Worm (Caenorhabditis elegans) whole organism, young adult: Measurements from ENCODE around the gene C29E4.11.
A peak's percentile ranks its signal among the peaks of the same experiment; 100 is the strongest.

ENCODE experiments used
- B0019.2 ChIP-seq: fragments of 200-800 bp; sonication (Bioruptor generic); conservative IDR thresholded peaks from 2 replicates; pipeline ENCODE4 v1.3.6; 2022; ENCODE audit warnings: missing genetic modification reagents, missing genetic modification characterization, missing compliant biosample characterization
- B0261.1 ChIP-seq: sonication (generic microtip); optimal IDR thresholded peaks from 2 replicates; lab custom pipeline; 2016; ENCODE audit warnings: mild to moderate bottlenecking, missing genetic modification characterization, moderate library complexity, missing compliant biosample characterization
- F10E7.11 ChIP-seq: sonication (generic microtip); optimal IDR thresholded peaks from 2 replicates; lab custom pipeline; 2017; ENCODE audit warnings: mild to moderate bottlenecking, missing genetic modification characterization, moderate library complexity, missing compliant biosample characterization
- F33H1.4 ChIP-seq: fragments of 200-800 bp; sonication (Bioruptor generic); IDR thresholded peaks from 2 replicates; pipeline ENCODE4 v1.3.6; 2022; ENCODE audit warnings: missing genetic modification reagents, missing genetic modification characterization, missing compliant biosample characterization
- F49E8.2 ChIP-seq: sonication (generic microtip); optimal IDR thresholded peaks from 3 replicates; lab custom pipeline; 2017; ENCODE audit warnings: missing genetic modification characterization, mild to moderate bottlenecking, missing compliant biosample characterization, antibody characterized with exemption, moderate library complexity; ENCODE audit not compliant: insufficient read depth
- K12H6.12 ChIP-seq: fragments of 200-800 bp; sonication (Bioruptor generic); optimal IDR thresholded peaks from 2 replicates; lab custom pipeline; 2018; ENCODE audit warnings: mild to moderate bottlenecking, missing genetic modification characterization, missing compliant biosample characterization
- Y67H2A.10 ChIP-seq: fragments of 200-800 bp; sonication (Bioruptor generic); conservative IDR thresholded peaks from 2 replicates; pipeline ENCODE4 v1.3.6; 2022; ENCODE audit warnings: missing genetic modification reagents, missing genetic modification characterization, missing compliant biosample characterization
- atf-7 ChIP-seq: sonication (generic microtip); optimal IDR thresholded peaks from 2 replicates; lab custom pipeline; 2017; ENCODE audit warnings: mild to moderate bottlenecking, missing genetic modification characterization, missing compliant biosample characterization
- attf-6 ChIP-seq: fragments of 200-800 bp; sonication (Bioruptor generic); IDR thresholded peaks from 2 replicates; pipeline ENCODE4 v1.3.6; 2022; ENCODE audit warnings: missing genetic modification reagents, missing genetic modification characterization, missing compliant biosample characterization
- ccch-3 ChIP-seq: fragments of 200-800 bp; sonication (Bioruptor generic); optimal IDR thresholded peaks from 2 replicates; lab custom pipeline; 2018; ENCODE audit warnings: mild to moderate bottlenecking, missing genetic modification characterization, missing compliant biosample characterization
- cebp-2 ChIP-seq: fragments of 200-800 bp; sonication (Bioruptor generic); IDR thresholded peaks from 2 replicates; pipeline ENCODE4 v1.3.6; 2022; ENCODE audit warnings: missing genetic modification characterization, missing compliant biosample characterization
- ceh-79 ChIP-seq: sonication (generic microtip); optimal IDR thresholded peaks from 2 replicates; lab custom pipeline; 2017; ENCODE audit warnings: mild to moderate bottlenecking, missing genetic modification characterization, missing compliant biosample characterization
- ceh-91 ChIP-seq: fragments of 200-800 bp; sonication (Bioruptor generic); IDR thresholded peaks from 2 replicates; pipeline ENCODE4 v1.3.6; 2022; ENCODE audit warnings: missing genetic modification reagents, missing genetic modification characterization, missing compliant biosample characterization
- dpff-1 ChIP-seq: sonication (generic microtip); optimal IDR thresholded peaks from 2 replicates; lab custom pipeline; 2017; ENCODE audit warnings: mild to moderate bottlenecking, missing genetic modification characterization, missing compliant biosample characterization
- efl-1 ChIP-seq: fragments of 150-350 bp; optimal IDR thresholded peaks from 2 replicates; lab custom pipeline; 2014; ENCODE audit warnings: missing biosample characterization, missing genetic modification reagents, missing genetic modification characterization
- egl-44 ChIP-seq: fragments of 200-800 bp; sonication (Bioruptor generic); IDR thresholded peaks from 2 replicates; pipeline ENCODE4 v1.3.6; 2022; ENCODE audit warnings: missing genetic modification reagents, missing genetic modification characterization, missing compliant biosample characterization
- hmg-1.2 ChIP-seq: fragments of 200-800 bp; sonication (Bioruptor generic); IDR thresholded peaks from 2 replicates; pipeline ENCODE4 v1.3.6; 2022; ENCODE audit warnings: missing genetic modification reagents, missing genetic modification characterization, missing compliant biosample characterization
- lag-1 ChIP-seq: fragments of 200-800 bp; sonication (Bioruptor generic); IDR thresholded peaks from 2 replicates; pipeline ENCODE4 v1.3.6; 2022; ENCODE audit warnings: missing genetic modification reagents, missing genetic modification characterization, missing compliant biosample characterization
- let-607 ChIP-seq, 2 experiments: fragments of 200-800 bp in 1 of 2; sonication (Bioruptor generic) in 1 of 2; sonication (generic microtip) in 1 of 2; optimal IDR thresholded peaks; 2 replicates each; lab custom pipeline; 2016 to 2018; ENCODE audit warnings: mild to moderate bottlenecking in 2 of 2, missing compliant biosample characterization in 2 of 2, missing genetic modification characterization in 2 of 2, moderate library complexity in 2 of 2, missing genotype in 1 of 2
- lin-26 ChIP-seq: fragments of 200-800 bp; sonication (Bioruptor generic); IDR thresholded peaks from 2 replicates; pipeline ENCODE4 v1.3.6; 2022; ENCODE audit warnings: missing genetic modification reagents, missing genetic modification characterization, missing compliant biosample characterization
- lin-35 ChIP-seq, 3 experiments: fragments of 150-350 bp in 2 of 3; sonication (generic microtip) in 1 of 3; optimal IDR thresholded peaks; 2 replicates each; lab custom pipeline; 2014 to 2018; ENCODE audit warnings: missing biosample characterization in 3 of 3, missing genetic modification characterization in 3 of 3, missing genetic modification reagents in 3 of 3
- lin-54 ChIP-seq: fragments of 200-800 bp; sonication (Bioruptor generic); optimal IDR thresholded peaks from 2 replicates; lab custom pipeline; 2018; ENCODE audit warnings: mild to moderate bottlenecking, missing genetic modification characterization, missing compliant biosample characterization
- lsl-1 ChIP-seq: fragments of 200-800 bp; sonication (Bioruptor generic); optimal IDR thresholded peaks from 2 replicates; lab custom pipeline; 2018; ENCODE audit warnings: mild to moderate bottlenecking, missing genetic modification characterization, moderate library complexity, missing compliant biosample characterization
- lsy-27 ChIP-seq: sonication (generic microtip); optimal IDR thresholded peaks from 2 replicates; lab custom pipeline; 2017; ENCODE audit warnings: missing genetic modification characterization, mild to moderate bottlenecking, missing compliant biosample characterization, antibody characterized with exemption, missing genotype, borderline replicate concordance; ENCODE audit not compliant: insufficient read depth
- madf-3 ChIP-seq: fragments of 200-800 bp; sonication (Bioruptor generic); IDR thresholded peaks from 2 replicates; pipeline ENCODE4 v1.3.6; 2022; ENCODE audit warnings: missing genetic modification reagents, missing genetic modification characterization, missing compliant biosample characterization
- madf-6 ChIP-seq: fragments of 200-800 bp; sonication (Bioruptor generic); IDR thresholded peaks from 2 replicates; pipeline ENCODE4 v1.3.6; 2022; ENCODE audit warnings: missing genetic modification reagents, missing genetic modification characterization, missing compliant biosample characterization
- mcd-1 ChIP-seq: fragments of 200-800 bp; sonication (Bioruptor generic); IDR thresholded peaks from 2 replicates; pipeline ENCODE4 v1.3.6; 2022; ENCODE audit warnings: missing genetic modification reagents, missing genetic modification characterization, missing compliant biosample characterization
- rpc-1 ChIP-seq, 2 experiments: fragments of 150-350 bp in 1 of 2; sonication (generic microtip) in 1 of 2; optimal IDR thresholded peaks; 2 replicates each; lab custom pipeline; 2014 to 2018; ENCODE audit warnings: missing biosample characterization in 1 of 2, missing genetic modification characterization in 1 of 2, missing genetic modification reagents in 1 of 2, missing genotype in 1 of 2
- tbp1 ChIP-seq: fragments of 200-800 bp; sonication (Bioruptor generic); optimal IDR thresholded peaks from 2 replicates; lab custom pipeline; 2018; ENCODE audit warnings: mild to moderate bottlenecking, missing genetic modification characterization, missing compliant biosample characterization
- tlf-1 ChIP-seq: fragments of 200-800 bp; sonication (Bioruptor generic); optimal IDR thresholded peaks from 2 replicates; lab custom pipeline; 2018; ENCODE audit warnings: mild to moderate bottlenecking, missing genetic modification characterization, missing compliant biosample characterization
- unc-130 ChIP-seq: sonication (generic microtip); optimal IDR thresholded peaks from 2 replicates; lab custom pipeline; 2016; ENCODE audit warnings: missing genetic modification reagents, missing genetic modification characterization, missing compliant biosample characterization
- ztf-18 ChIP-seq: sonication (generic microtip); optimal IDR thresholded peaks from 2 replicates; lab custom pipeline; 2016; ENCODE audit warnings: missing genotype, mild to moderate bottlenecking, missing genetic modification characterization, missing compliant biosample characterization
- ztf-28 ChIP-seq: fragments of 200-800 bp; sonication (Bioruptor generic); IDR thresholded peaks from 2 replicates; pipeline ENCODE4 v1.3.6; 2022; ENCODE audit warnings: missing genetic modification reagents, missing genetic modification characterization, missing compliant biosample characterization
- ztf-3 ChIP-seq: fragments of 200-800 bp; sonication (Bioruptor generic); optimal IDR thresholded peaks from 2 replicates; lab custom pipeline; 2018; ENCODE audit warnings: mild to moderate bottlenecking, missing genetic modification characterization, missing compliant biosample characterization

The C29E4.11 gene

DNA sequence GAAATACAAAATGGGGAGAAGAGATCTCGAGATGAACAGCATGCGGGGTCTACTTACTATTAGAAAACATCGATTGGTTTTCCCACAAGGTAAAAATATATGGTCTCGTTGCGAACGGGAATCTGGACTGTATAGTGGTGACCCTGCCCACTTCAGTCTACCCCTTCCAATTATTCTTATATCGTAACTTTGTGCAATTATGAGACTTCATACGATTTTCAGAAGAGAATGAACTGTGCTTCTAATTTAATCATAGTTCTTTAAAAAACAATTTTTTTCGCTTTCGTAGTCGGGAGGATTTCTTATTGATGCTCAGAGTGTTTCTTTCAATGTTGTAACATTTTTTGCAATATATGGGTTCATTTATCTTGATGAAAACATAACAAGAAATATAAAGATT lies 14.1 kb upstream of the C29E4.11 start, which contains the start of gene F54H12.5 (continued):
- TF ChIP-seq madf-3 (GFP tag; lab: Robert Waterston, UW), result 0 out of 2 replicates have a peak, but pooled peaks have one; percentile 45
- no peak for TF ChIP-seq lsl-1 (GFP tag; lab: Kevin White, UChicago)
- TF ChIP-seq K12H6.12 (tag; lab: Kevin White, UChicago), result no peak
- TF ChIP-seq let-607 (tag; optimal IDR thresholded peaks at IDR 0.05; lab: Kevin White, UChicago), result no peak
- no peak for TF ChIP-seq mcd-1 (GFP tag; lab: Robert Waterston, UW)
- no peak for TF ChIP-seq lsy-27 (tag; lab: Kevin White, UChicago)
- TF ChIP-seq efl-1 (GFP tag; lab: Kevin White, UChicago), result no peak
- no peak for TF ChIP-seq ceh-91
- no peak for TF ChIP-seq ccch-3 (GFP tag; lab: Kevin White, UChicago)
- no peak for TF ChIP-seq lag-1 (GFP tag; lab: Robert Waterston, UW)
- TF ChIP-seq F33H1.4, result no peak
- TF ChIP-seq dpff-1 (tag; lab: Kevin White, UChicago), result no peak
- no peak for TF ChIP-seq tbp1 (GFP tag; lab: Kevin White, UChicago)
- no peak for TF ChIP-seq attf-6
- TF ChIP-seq ztf-28 (GFP tag; lab: Robert Waterston, UW), result no peak

ce11 chrIII:7969121-7969520 lies 11.2 kb upstream of the C29E4.11 start, which contains the start of the genes F54H12.8 and F54H12.7:
F54H12.8 (minus strand) TSS chrIII:7969221.
F54H12.7 (plus strand) TSS chrIII:7969349.
- no peak for TF ChIP-seq F49E8.2 (tag; lab: Kevin White, UChicago)
- no peak for TF ChIP-seq madf-6 (GFP tag; lab: Robert Waterston, UW)
- TF ChIP-seq K12H6.12 (tag; lab: Kevin White, UChicago), result no peak
- TF ChIP-seq tbp1 (GFP tag; lab: Kevin White, UChicago), result no peak
- no peak for TF ChIP-seq cebp-2 (GFP tag; lab: Robert Waterston, UW)
- TF ChIP-seq B0019.2, result no peak
- TF ChIP-seq unc-130 (GFP tag; lab: Kevin White, UChicago), result no peak
- TF ChIP-seq B0261.1 (tag; lab: Kevin White, UChicago), result no peak
- TF ChIP-seq Y67H2A.10 (GFP tag; lab: Robert Waterston, UW), result no peak
- no peak for TF ChIP-seq egl-44 (GFP tag; lab: Robert Waterston, UW)
- TF ChIP-seq lin-35 (GFP tag; optimal IDR thresholded peaks at IDR 0.05; lab: Kevin White, UChicago), result no peak
- no peak for TF ChIP-seq ceh-91
- TF ChIP-seq ceh-79 (tag; lab: Kevin White, UChicago), result no peak
- no peak for TF ChIP-seq lin-54 (GFP tag; lab: Kevin White, UChicago)
- no peak for TF ChIP-seq F10E7.11 (tag; lab: Kevin White, UChicago)
- no peak for TF ChIP-seq atf-7 (tag; lab: Kevin White, UChicago)
- no peak for TF ChIP-seq hmg-1.2 (GFP tag; lab: Robert Waterston, UW)
- TF ChIP-seq ztf-28 (GFP tag; lab: Robert Waterston, UW), result no peak
- TF ChIP-seq ztf-3 (GFP tag; lab: Kevin White, UChicago), result no peak
- TF ChIP-seq tlf-1 (GFP tag; lab: Kevin White, UChicago), result no peak

DNA sequence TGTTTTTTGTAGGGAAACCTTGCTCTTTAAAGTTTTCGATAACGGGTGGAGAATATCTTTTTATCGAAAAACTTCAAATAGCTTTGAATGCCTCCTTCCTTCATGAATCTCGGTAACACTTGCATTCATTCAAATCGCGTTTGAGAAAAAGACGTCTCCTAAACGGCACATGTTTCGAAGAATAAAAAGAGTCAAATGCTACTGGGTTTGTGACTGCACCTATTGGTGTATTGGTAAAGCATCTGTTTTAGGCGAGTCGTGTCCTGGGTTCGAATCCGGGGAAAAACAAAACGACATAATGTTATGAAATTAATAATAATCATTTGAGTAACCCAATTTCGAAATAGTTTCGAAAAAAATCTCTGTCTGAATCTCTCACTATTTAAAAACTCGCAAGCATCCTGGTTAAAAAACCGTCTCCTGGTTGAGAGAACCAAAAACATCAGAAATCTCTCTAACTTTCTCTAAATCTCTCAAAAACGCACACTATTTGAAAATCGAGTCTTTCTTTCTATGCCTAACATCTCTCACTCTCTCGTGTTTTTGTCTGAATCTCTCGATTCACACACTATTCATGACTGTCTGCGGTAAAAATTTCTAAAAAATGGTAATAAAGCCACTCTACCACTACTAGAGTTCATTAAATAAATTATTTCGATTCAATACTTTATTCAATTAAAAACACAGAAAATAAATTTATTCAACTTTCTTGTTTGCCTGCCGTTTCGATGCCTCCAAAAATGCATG lies 8.2 kb upstream of the C29E4.11 start:
- TF ChIP-seq tbp1 (GFP tag; lab: Kevin White, UChicago), result peak; percentile 14
- peak; percentile 38 for TF ChIP-seq B0261.1 (tag; lab: Kevin White, UChicago)
- peak; percentile 46; the same call in 1 of the 2 replicates for TF ChIP-seq madf-6 (GFP tag; lab: Robert Waterston, UW)
- TF ChIP-seq hmg-1.2 (GFP tag; lab: Robert Waterston, UW), result peak; percentile 57
- peak; percentile 31 for TF ChIP-seq ztf-18 (tag; lab: Kevin White, UChicago)
- TF ChIP-seq lin-26 (GFP tag; lab: Robert Waterston, UW), result peak; percentile 44; the same call in 1 of the 2 replicates
- peak; percentile 23 for TF ChIP-seq rpc-1 (optimal IDR thresholded peaks at IDR 0.05; lab: Kevin White, UChicago)
- TF ChIP-seq rpc-1 (tag; optimal IDR thresholded peaks at IDR 0.05; lab: Kevin White, UChicago), result peak; percentile 66
